Worm (Caenorhabditis elegans) whole organism, L4 larva: ENCODE results near the gene str-165.

ENCODE experiments used
- F37D6.2 ChIP-seq: sonication (generic microtip); optimal IDR thresholded peaks from 2 replicates; lab custom pipeline; 2016; ENCODE audit warnings: mild to moderate bottlenecking, missing genetic modification characterization, missing compliant biosample characterization
- F44E2.7 ChIP-seq: fragments of 200-800 bp; sonication (Bioruptor generic); IDR thresholded peaks from 2 replicates; pipeline ENCODE4 v2.1.2; 2022; ENCODE audit warnings: missing genetic modification characterization, missing compliant biosample characterization
- F49E8.2 ChIP-seq: sonication (generic microtip); optimal IDR thresholded peaks from 2 replicates; lab custom pipeline; 2016; ENCODE audit warnings: missing compliant biosample characterization, mild to moderate bottlenecking, missing genetic modification characterization, borderline replicate concordance
- R02D3.7 ChIP-seq: fragments of 150-350 bp; sonication (generic microtip); optimal IDR thresholded peaks from 3 replicates; lab custom pipeline; 2014; ENCODE audit warnings: missing biosample characterization, missing genetic modification characterization
- T20F7.1 ChIP-seq: fragments of 200-800 bp; sonication (Bioruptor generic); optimal IDR thresholded peaks from 2 replicates; lab custom pipeline; 2018; ENCODE audit warnings: mild to moderate bottlenecking, missing genetic modification characterization, missing compliant biosample characterization
- Y48G9A.11 ChIP-seq: fragments of 200-800 bp; sonication (Bioruptor generic); IDR thresholded peaks from 2 replicates; pipeline ENCODE4 v1.3.6; 2022; ENCODE audit warnings: missing genetic modification reagents, missing genetic modification characterization, missing compliant biosample characterization
- Y5F2A.4 ChIP-seq: fragments of 200-800 bp; sonication (Bioruptor generic); optimal IDR thresholded peaks from 2 replicates; lab custom pipeline; 2018; ENCODE audit warnings: mild to moderate bottlenecking, missing genetic modification characterization, missing compliant biosample characterization
- ZK546.5 ChIP-seq, 2 experiments: sonication (generic microtip); optimal IDR thresholded peaks; 2 replicates each; lab custom pipeline; 2017; ENCODE audit warnings: missing biosample characterization in 2 of 2, missing genetic modification characterization in 2 of 2
- ceh-28 ChIP-seq: fragments of 150-350 bp; optimal IDR thresholded peaks from 2 replicates; lab custom pipeline; 2014; ENCODE audit warnings: missing biosample characterization, missing genetic modification reagents, missing genetic modification characterization
- ces-1 ChIP-seq: fragments of 150-350 bp; sonication (generic microtip); optimal IDR thresholded peaks from 4 replicates; lab custom pipeline; 2014; ENCODE audit warnings: missing biosample characterization, missing genetic modification reagents, missing genetic modification characterization
- cey-2 ChIP-seq: sonication (generic microtip); optimal IDR thresholded peaks from 3 replicates; lab custom pipeline; 2017; ENCODE audit warnings: missing genetic modification characterization, mild to moderate bottlenecking, missing compliant biosample characterization, antibody characterized with exemption, borderline replicate concordance; ENCODE audit not compliant: insufficient read depth
- daf-16 ChIP-seq, 3 experiments: sonication (generic microtip); optimal IDR thresholded peaks; 2 replicates each; lab custom pipeline; 2016 to 2017; ENCODE audit warnings: missing genetic modification characterization in 3 of 3, missing genetic modification reagents in 3 of 3, mild to moderate bottlenecking in 2 of 3, missing compliant biosample characterization in 2 of 3, missing biosample characterization in 1 of 3, moderate library complexity in 1 of 3
- daf-8 ChIP-seq: fragments of 200-800 bp; sonication (Bioruptor generic); IDR thresholded peaks from 2 replicates; pipeline ENCODE4 v1.3.6; 2022; ENCODE audit warnings: missing genetic modification characterization, missing compliant biosample characterization
- duxl-1 ChIP-seq: sonication (generic microtip); optimal IDR thresholded peaks from 2 replicates; lab custom pipeline; 2016; ENCODE audit warnings: mild to moderate bottlenecking, missing genetic modification characterization, moderate library complexity, missing compliant biosample characterization; ENCODE audit not compliant: poor library complexity
- dve-1 ChIP-seq: sonication (generic microtip); optimal IDR thresholded peaks from 2 replicates; lab custom pipeline; 2017; ENCODE audit warnings: antibody characterized with exemption, mild to moderate bottlenecking, missing genetic modification characterization, missing compliant biosample characterization; ENCODE audit not compliant: insufficient read depth
- egl-43 ChIP-seq: fragments of 200-800 bp; sonication (Bioruptor generic); IDR thresholded peaks from 2 replicates; pipeline ENCODE4 v1.3.6; 2022; ENCODE audit warnings: missing genetic modification reagents, missing genetic modification characterization, missing compliant biosample characterization
- fkh-10 ChIP-seq: fragments of 150-350 bp; optimal IDR thresholded peaks from 2 replicates; lab custom pipeline; 2014; ENCODE audit warnings: missing biosample characterization, missing genetic modification reagents, missing genetic modification characterization
- gei-8 ChIP-seq: fragments of 200-800 bp; sonication (Bioruptor generic); optimal IDR thresholded peaks from 2 replicates; lab custom pipeline; 2018; ENCODE audit warnings: mild to moderate bottlenecking, missing genetic modification characterization, missing compliant biosample characterization
- hif-1 ChIP-seq, 2 experiments: sonication (generic microtip); optimal IDR thresholded peaks; 2 replicates each; lab custom pipeline; 2016 to 2017; ENCODE audit warnings: missing compliant biosample characterization in 2 of 2, missing genetic modification characterization in 2 of 2, missing genetic modification reagents in 2 of 2, missing genotype in 2 of 2, mild to moderate bottlenecking in 1 of 2
- hlh-30 ChIP-seq: sonication (generic microtip); optimal IDR thresholded peaks from 2 replicates; lab custom pipeline; 2017; ENCODE audit warnings: antibody characterized with exemption, mild to moderate bottlenecking, missing genetic modification characterization, missing compliant biosample characterization; ENCODE audit not compliant: insufficient read depth
- hmg-1.1 ChIP-seq: fragments of 200-800 bp; sonication (Bioruptor generic); IDR thresholded peaks from 2 replicates; pipeline ENCODE4 v1.3.6; 2022; ENCODE audit warnings: missing genetic modification reagents, missing genetic modification characterization, missing compliant biosample characterization
- lim-7 ChIP-seq: fragments of 200-800 bp; sonication (Bioruptor generic); IDR thresholded peaks from 2 replicates; pipeline ENCODE4 v1.3.6; 2022; ENCODE audit warnings: missing genetic modification characterization, missing compliant biosample characterization
- lin-1 ChIP-seq: fragments of 200-800 bp; sonication (Bioruptor generic); IDR thresholded peaks from 2 replicates; pipeline ENCODE4 v1.3.6; 2022; ENCODE audit warnings: missing genetic modification reagents, missing genetic modification characterization, missing compliant biosample characterization
- lin-15B ChIP-seq: fragments of 150-350 bp; sonication (generic microtip); optimal IDR thresholded peaks from 3 replicates; lab custom pipeline; 2014; ENCODE audit warnings: missing biosample characterization, missing genetic modification characterization
- mes-2 ChIP-seq: sonication (generic microtip); optimal IDR thresholded peaks from 2 replicates; lab custom pipeline; 2016; ENCODE audit warnings: missing genotype, mild to moderate bottlenecking, missing genetic modification characterization, missing compliant biosample characterization; ENCODE audit not compliant: poor library complexity, severe bottlenecking
- mxl-2 ChIP-seq: fragments of 200-800 bp; sonication (Bioruptor generic); conservative IDR thresholded peaks from 2 replicates; pipeline ENCODE4 v1.3.6; 2022; ENCODE audit warnings: missing genetic modification reagents, missing genetic modification characterization, missing compliant biosample characterization
- mxl-3 ChIP-seq: fragments of 200-800 bp; sonication (Bioruptor generic); optimal IDR thresholded peaks from 2 replicates; lab custom pipeline; 2018; ENCODE audit warnings: mild to moderate bottlenecking, missing genetic modification characterization, missing compliant biosample characterization
- nhr-11 ChIP-seq: fragments of 150-350 bp; optimal IDR thresholded peaks from 2 replicates; lab custom pipeline; 2014; ENCODE audit warnings: missing biosample characterization, missing genetic modification characterization
- nhr-48 ChIP-seq: sonication (generic microtip); optimal IDR thresholded peaks from 2 replicates; lab custom pipeline; 2016; ENCODE audit warnings: mild to moderate bottlenecking, missing genetic modification characterization, missing compliant biosample characterization
- pha-4 ChIP-seq, 2 experiments: fragments of 150-350 bp in 1 of 2; fragments of 200-800 bp in 1 of 2; sonication (Bioruptor generic) in 1 of 2; IDR thresholded peaks in 1 of 2; optimal IDR thresholded peaks in 1 of 2; 2 replicates each; pipeline versions ENCODE4 v1.3.6 to Lab custom; 2014 to 2022; ENCODE audit warnings: missing genetic modification characterization in 2 of 2, missing genetic modification reagents in 2 of 2, missing biosample characterization in 1 of 2, missing compliant biosample characterization in 1 of 2
- saeg-2 ChIP-seq: fragments of 200-800 bp; sonication (Bioruptor generic); IDR thresholded peaks from 2 replicates; pipeline ENCODE4 v1.3.6; 2022; ENCODE audit warnings: missing genetic modification reagents, missing genetic modification characterization, missing compliant biosample characterization
- set-16 ChIP-seq: fragments of 200-800 bp; sonication (Bioruptor generic); IDR thresholded peaks from 2 replicates; pipeline ENCODE4 v1.3.6; 2022; ENCODE audit warnings: missing genetic modification reagents, missing genetic modification characterization, missing compliant biosample characterization
- skn-1 ChIP-seq: fragments of 150-350 bp; optimal IDR thresholded peaks from 2 replicates; lab custom pipeline; 2014; ENCODE audit warnings: missing biosample characterization, missing genetic modification characterization
- snpc-1.2 ChIP-seq: fragments of 200-800 bp; sonication (Bioruptor generic); IDR thresholded peaks from 2 replicates; pipeline ENCODE4 v1.3.6; 2022; ENCODE audit warnings: missing genetic modification reagents, missing genetic modification characterization, missing compliant biosample characterization
- spr-1 ChIP-seq: sonication (generic microtip); optimal IDR thresholded peaks from 2 replicates; lab custom pipeline; 2016; ENCODE audit warnings: mild to moderate bottlenecking, missing genetic modification characterization, missing compliant biosample characterization
- tra-1 ChIP-seq: fragments of 200-800 bp; sonication (Bioruptor generic); IDR thresholded peaks from 2 replicates; pipeline ENCODE4 v1.3.6; 2022; ENCODE audit warnings: missing genetic modification reagents, missing genetic modification characterization, missing compliant biosample characterization
- vab-7 ChIP-seq: fragments of 200-800 bp; sonication (Bioruptor generic); IDR thresholded peaks from 2 replicates; pipeline ENCODE4 v1.3.6; 2022; ENCODE audit warnings: missing genetic modification reagents, missing genetic modification characterization, missing compliant biosample characterization
- zfp-2 ChIP-seq: sonication (generic microtip); optimal IDR thresholded peaks from 2 replicates; lab custom pipeline; 2016; ENCODE audit warnings: mild to moderate bottlenecking, missing genetic modification characterization, missing compliant biosample characterization
- ztf-11 ChIP-seq: fragments of 150-350 bp; optimal IDR thresholded peaks from 2 replicates; lab custom pipeline; 2014; ENCODE audit warnings: missing biosample characterization, missing genetic modification characterization

Gene str-165

ce11 chrV:13808462-13808867 is 22.4 kb upstream of the str-165 start (continued):
- TF ChIP-seq hif-1 (tag; optimal IDR thresholded peaks at IDR 0.05; lab: Kevin White, UChicago) (peak in 1 of 2 experiments; percentile 91), nhr-11 (tag; lab: Kevin White, UChicago) (peak; percentile 79), T20F7.1 (peak; percentile 2), daf-8 (GFP tag; lab: Robert Waterston, UW) (no peak), daf-16 (GFP tag; optimal IDR thresholded peaks at IDR 0.05; lab: Kevin White, UChicago) (peak in 1 of 2 experiments; percentile 1), daf-16 (tag; optimal IDR thresholded peaks at IDR 0.05; lab: Kevin White, UChicago) (peak; percentile 49), gei-8 (GFP tag; lab: Kevin White, UChicago) (no peak), egl-43 (GFP tag; lab: Robert Waterston, UW) (peak; percentile 55; the same call in 1 of the 2 replicates), hlh-30 (tag; lab: Kevin White, UChicago) (peak; percentile 49), set-16 (GFP tag; lab: Robert Waterston, UW) (peak; percentile 17; the same call in 1 of the 2 replicates), ceh-28 (tag; lab: Kevin White, UChicago) (peak; percentile 16), mxl-3 (GFP tag; lab: Kevin White, UChicago) (peak; percentile 74), mes-2 (tag; lab: Kevin White, UChicago) (peak; percentile 75), zfp-2 (tag; lab: Kevin White, UChicago) (no peak), snpc-1.2 (GFP tag; lab: Robert Waterston, UW) (no peak), Y48G9A.11 (GFP tag; lab: Robert Waterston, UW) (no peak), F44E2.7 (GFP tag; lab: Robert Waterston, UW) (0 out of 2 replicates have a peak, but pooled peaks have one; percentile 27), ZK546.5 (tag; optimal IDR thresholded peaks at IDR 0.05; lab: Kevin White, UChicago) (no peak), F37D6.2 (tag; lab: Kevin White, UChicago) (peak; percentile 25), lim-7 (GFP tag; lab: Robert Waterston, UW) (no peak; the same call in 1 of the 2 replicates), skn-1 (no peak), hmg-1.1 (peak; percentile 74), Y5F2A.4 (no peak), pha-4 (GFP tag; IDR thresholded peaks at IDR 0.05; lab: Robert Waterston, UW) (no peak), pha-4 (tag; optimal IDR thresholded peaks at IDR 0.05; lab: Kevin White, UChicago) (peak; percentile 28), saeg-2 (GFP tag; lab: Robert Waterston, UW) (no peak)
- TF ChIP-seq, all 104 proteins: peak for 31

DNA sequence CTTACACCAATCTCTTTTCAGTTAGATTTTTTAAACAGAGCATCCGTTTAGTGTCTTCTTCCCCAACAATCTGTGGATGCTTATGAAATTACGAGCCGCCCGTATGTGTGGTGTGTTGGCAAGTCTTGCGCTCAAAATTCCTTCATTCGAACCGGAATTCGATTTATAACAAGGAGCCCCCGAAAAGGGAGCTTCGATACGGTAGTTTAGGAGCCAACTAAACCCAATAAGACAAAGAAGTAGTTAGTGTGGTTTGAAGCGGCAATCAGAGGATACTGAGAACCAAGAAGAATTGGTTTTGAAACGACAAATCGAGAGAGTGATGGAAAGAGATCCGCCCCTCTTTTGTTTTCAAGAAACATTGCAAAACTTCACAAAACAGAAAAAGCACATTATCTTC is 18.6 kb upstream of the str-165 start:
- peak; percentile 47 for TF ChIP-seq ces-1 (GFP tag; lab: Kevin White, UChicago)
- TF ChIP-seq set-16 (GFP tag; lab: Robert Waterston, UW), result no peak

DNA sequence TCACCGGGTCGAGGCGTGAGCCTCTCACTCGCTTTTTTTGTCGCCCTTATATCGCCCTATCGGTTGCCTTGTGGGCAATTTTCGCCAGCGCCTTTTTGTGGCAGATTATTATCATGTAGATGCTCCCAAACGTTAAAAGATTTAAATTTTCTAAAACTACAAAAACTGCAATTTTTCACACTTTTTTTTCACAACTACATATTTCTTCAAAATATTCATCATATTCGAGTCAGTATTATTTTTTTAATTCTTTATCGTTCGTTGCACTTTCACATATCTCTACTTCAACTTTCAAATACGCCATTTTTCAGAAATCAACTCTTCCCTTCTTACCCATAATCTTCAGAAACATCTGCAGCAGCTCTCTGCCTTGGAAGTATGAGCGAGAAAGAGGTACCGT is 18.0 kb upstream of the str-165 start, which contains the start of gene ceh-24:
Gene ceh-24 (plus strand): TSS at position 301 of the 400 bp plus-strand sequence.
- no peak for TF ChIP-seq set-16 (GFP tag; lab: Robert Waterston, UW)
- no peak for TF ChIP-seq fkh-10 (GFP tag; lab: Kevin White, UChicago)
- no peak for TF ChIP-seq dve-1 (tag; lab: Kevin White, UChicago)
- no peak for TF ChIP-seq mxl-2 (GFP tag; lab: Robert Waterston, UW)
- no peak for TF ChIP-seq spr-1
- TF ChIP-seq ztf-11, result no peak
- TF ChIP-seq daf-16 (GFP tag; optimal IDR thresholded peaks at IDR 0.05; lab: Kevin White, UChicago), result no peak
- no peak for TF ChIP-seq daf-16 (tag; optimal IDR thresholded peaks at IDR 0.05; lab: Kevin White, UChicago)
- TF ChIP-seq cey-2, result no peak
- TF ChIP-seq nhr-48 (tag; lab: Kevin White, UChicago), result no peak
- TF ChIP-seq R02D3.7 (tag; lab: Kevin White, UChicago), result no peak
- TF ChIP-seq duxl-1 (tag; lab: Kevin White, UChicago), result no peak
- no peak for TF ChIP-seq tra-1 (GFP tag; lab: Robert Waterston, UW)
- no peak for TF ChIP-seq lin-1 (GFP tag; lab: Robert Waterston, UW)
- no peak for TF ChIP-seq lin-15B
- TF ChIP-seq F49E8.2 (tag; lab: Kevin White, UChicago), result no peak
- TF ChIP-seq vab-7 (GFP tag; lab: Robert Waterston, UW), result no peak
- TF ChIP-seq mes-2 (tag; lab: Kevin White, UChicago), result no peak
- TF ChIP-seq, all 104 proteins: peak for 0
